Worm (Caenorhabditis elegans) whole organism, young adult: ENCODE data around the gene K11H12.1.

ENCODE experiments used
- B0019.2 ChIP-seq: fragments of 200-800 bp; sonication (Bioruptor generic); conservative IDR thresholded peaks from 2 replicates; pipeline ENCODE4 v1.3.6; 2022; ENCODE audit warnings: missing genetic modification reagents, missing genetic modification characterization, missing compliant biosample characterization
- B0336.3 ChIP-seq: fragments of 200-800 bp; sonication (Bioruptor generic); IDR thresholded peaks from 2 replicates; pipeline ENCODE4 v1.3.6; 2022; ENCODE audit warnings: missing genetic modification characterization, missing compliant biosample characterization
- D2030.7 ChIP-seq: fragments of 200-800 bp; sonication (Bioruptor generic); IDR thresholded peaks from 2 replicates; pipeline ENCODE4 v1.3.6; 2022; ENCODE audit warnings: missing genetic modification reagents, missing genetic modification characterization, missing compliant biosample characterization
- F23B12.7 ChIP-seq: sonication (generic microtip); optimal IDR thresholded peaks from 2 replicates; lab custom pipeline; 2017; ENCODE audit warnings: missing genetic modification characterization, mild to moderate bottlenecking, missing compliant biosample characterization, antibody characterized with exemption, moderate library complexity; ENCODE audit not compliant: insufficient read depth
- F33H1.4 ChIP-seq: fragments of 200-800 bp; sonication (Bioruptor generic); IDR thresholded peaks from 2 replicates; pipeline ENCODE4 v1.3.6; 2022; ENCODE audit warnings: missing genetic modification reagents, missing genetic modification characterization, missing compliant biosample characterization
- F37B4.10 ChIP-seq: fragments of 200-800 bp; sonication (Bioruptor generic); IDR thresholded peaks from 2 replicates; pipeline ENCODE4 v1.3.6; 2022; ENCODE audit warnings: missing genetic modification characterization, missing compliant biosample characterization
- F39B2.1 ChIP-seq: fragments of 200-800 bp; sonication (Bioruptor generic); IDR thresholded peaks from 2 replicates; pipeline ENCODE4 v1.3.6; 2022; ENCODE audit warnings: missing genetic modification reagents, missing genetic modification characterization, missing compliant biosample characterization
- F57C9.4 ChIP-seq: sonication (generic microtip); optimal IDR thresholded peaks from 2 replicates; lab custom pipeline; 2017; ENCODE audit warnings: mild to moderate bottlenecking, missing genetic modification characterization, missing compliant biosample characterization
- T26A5.8 ChIP-seq: sonication (generic microtip); optimal IDR thresholded peaks from 2 replicates; lab custom pipeline; 2016; ENCODE audit warnings: missing genetic modification characterization, missing compliant biosample characterization
- Y53G8AR.9 ChIP-seq: fragments of 200-800 bp; sonication (Bioruptor generic); conservative IDR thresholded peaks from 2 replicates; pipeline ENCODE4 v1.3.6; 2022; ENCODE audit warnings: missing genetic modification reagents, missing genetic modification characterization, missing compliant biosample characterization
- Y95B8A.8 ChIP-seq: fragments of 200-800 bp; sonication (Bioruptor generic); IDR thresholded peaks from 2 replicates; pipeline ENCODE4 v1.3.6; 2022; ENCODE audit warnings: missing genetic modification reagents, missing genetic modification characterization, missing compliant biosample characterization
- attf-3 ChIP-seq: fragments of 200-800 bp; sonication (Bioruptor generic); conservative IDR thresholded peaks from 2 replicates; pipeline ENCODE4 v1.3.6; 2022; ENCODE audit warnings: missing genetic modification reagents, missing genetic modification characterization, missing compliant biosample characterization
- attf-6 ChIP-seq: fragments of 200-800 bp; sonication (Bioruptor generic); IDR thresholded peaks from 2 replicates; pipeline ENCODE4 v1.3.6; 2022; ENCODE audit warnings: missing genetic modification reagents, missing genetic modification characterization, missing compliant biosample characterization
- bed-1 ChIP-seq: fragments of 200-800 bp; sonication (Bioruptor generic); IDR thresholded peaks from 2 replicates; pipeline ENCODE4 v1.3.6; 2022; ENCODE audit warnings: missing genetic modification reagents, missing genetic modification characterization, missing compliant biosample characterization
- cebp-1 ChIP-seq, 2 experiments: fragments of 200-800 bp in 1 of 2; sonication (Bioruptor generic) in 1 of 2; sonication (generic microtip) in 1 of 2; IDR thresholded peaks in 1 of 2; optimal IDR thresholded peaks in 1 of 2; 2 replicates each; pipeline versions ENCODE4 v1.3.6 to Lab custom; 2017 to 2022; ENCODE audit warnings: missing compliant biosample characterization in 2 of 2, missing genetic modification characterization in 2 of 2, mild to moderate bottlenecking in 1 of 2, missing genetic modification reagents in 1 of 2, moderate library complexity in 1 of 2
- ceh-100 ChIP-seq: fragments of 200-800 bp; sonication (Bioruptor generic); IDR thresholded peaks from 2 replicates; pipeline ENCODE4 v1.3.6; 2022; ENCODE audit warnings: missing genetic modification reagents, missing genetic modification characterization, missing compliant biosample characterization
- ceh-58 ChIP-seq: fragments of 200-800 bp; sonication (Bioruptor generic); IDR thresholded peaks from 2 replicates; pipeline ENCODE4 v1.3.6; 2022; ENCODE audit warnings: missing genetic modification characterization, missing compliant biosample characterization
- die-1 ChIP-seq: sonication (generic microtip); optimal IDR thresholded peaks from 2 replicates; lab custom pipeline; 2016; ENCODE audit warnings: missing genotype, mild to moderate bottlenecking, missing genetic modification characterization, missing compliant biosample characterization
- egl-44 ChIP-seq: fragments of 200-800 bp; sonication (Bioruptor generic); IDR thresholded peaks from 2 replicates; pipeline ENCODE4 v1.3.6; 2022; ENCODE audit warnings: missing genetic modification reagents, missing genetic modification characterization, missing compliant biosample characterization
- ekl-4 ChIP-seq: fragments of 200-800 bp; sonication (Bioruptor generic); IDR thresholded peaks from 2 replicates; pipeline ENCODE4 v1.3.6; 2022; ENCODE audit warnings: missing genetic modification reagents, missing genetic modification characterization, missing compliant biosample characterization
- ets-4 ChIP-seq: fragments of 200-800 bp; sonication (Bioruptor generic); optimal IDR thresholded peaks from 2 replicates; lab custom pipeline; 2018; ENCODE audit warnings: mild to moderate bottlenecking, missing genetic modification characterization, missing compliant biosample characterization
- gei-17 ChIP-seq: fragments of 200-800 bp; sonication (Bioruptor generic); optimal IDR thresholded peaks from 2 replicates; lab custom pipeline; 2018; ENCODE audit warnings: mild to moderate bottlenecking, missing genetic modification characterization, missing compliant biosample characterization
- hlh-26 ChIP-seq: fragments of 200-800 bp; sonication (Bioruptor generic); conservative IDR thresholded peaks from 2 replicates; pipeline ENCODE4 v1.3.6; 2022; ENCODE audit warnings: missing genetic modification reagents, missing genetic modification characterization, missing compliant biosample characterization
- hmg-20 ChIP-seq: fragments of 200-800 bp; sonication (Bioruptor generic); IDR thresholded peaks from 2 replicates; pipeline ENCODE4 v1.3.6; 2022; ENCODE audit warnings: missing genetic modification reagents, missing genetic modification characterization, missing compliant biosample characterization
- hsf-1 ChIP-seq: fragments of 200-800 bp; sonication (Bioruptor generic); IDR thresholded peaks from 2 replicates; pipeline ENCODE4 v1.3.6; 2022; ENCODE audit warnings: missing genetic modification reagents, missing genetic modification characterization, missing compliant biosample characterization
- let-607 ChIP-seq, 2 experiments: fragments of 200-800 bp in 1 of 2; sonication (Bioruptor generic) in 1 of 2; sonication (generic microtip) in 1 of 2; optimal IDR thresholded peaks; 2 replicates each; lab custom pipeline; 2016 to 2018; ENCODE audit warnings: mild to moderate bottlenecking in 2 of 2, missing compliant biosample characterization in 2 of 2, missing genetic modification characterization in 2 of 2, moderate library complexity in 2 of 2, missing genotype in 1 of 2
- lin-26 ChIP-seq: fragments of 200-800 bp; sonication (Bioruptor generic); IDR thresholded peaks from 2 replicates; pipeline ENCODE4 v1.3.6; 2022; ENCODE audit warnings: missing genetic modification reagents, missing genetic modification characterization, missing compliant biosample characterization
- lin-54 ChIP-seq: fragments of 200-800 bp; sonication (Bioruptor generic); optimal IDR thresholded peaks from 2 replicates; lab custom pipeline; 2018; ENCODE audit warnings: mild to moderate bottlenecking, missing genetic modification characterization, missing compliant biosample characterization
- nhr-27 ChIP-seq: fragments of 200-800 bp; sonication (Bioruptor generic); optimal IDR thresholded peaks from 2 replicates; lab custom pipeline; 2018; ENCODE audit warnings: mild to moderate bottlenecking, missing genetic modification characterization, moderate library complexity, missing compliant biosample characterization
- pbrm-1 ChIP-seq: fragments of 200-800 bp; sonication (Bioruptor generic); IDR thresholded peaks from 2 replicates; pipeline ENCODE4 v1.3.6; 2022; ENCODE audit warnings: missing genetic modification reagents, missing genetic modification characterization, missing compliant biosample characterization
- rcor-1 ChIP-seq: fragments of 200-800 bp; sonication (Bioruptor generic); IDR thresholded peaks from 2 replicates; pipeline ENCODE4 v1.3.6; 2022; ENCODE audit warnings: missing genetic modification reagents, missing genetic modification characterization, missing compliant biosample characterization
- repo-1 ChIP-seq: sonication (generic microtip); optimal IDR thresholded peaks from 2 replicates; lab custom pipeline; 2017; ENCODE audit warnings: mild to moderate bottlenecking, missing genetic modification characterization, missing compliant biosample characterization
- rpc-1 ChIP-seq, 2 experiments: fragments of 150-350 bp in 1 of 2; sonication (generic microtip) in 1 of 2; optimal IDR thresholded peaks; 2 replicates each; lab custom pipeline; 2014 to 2018; ENCODE audit warnings: missing biosample characterization in 1 of 2, missing genetic modification characterization in 1 of 2, missing genetic modification reagents in 1 of 2, missing genotype in 1 of 2
- snpc-1.3 ChIP-seq: sonication (generic microtip); optimal IDR thresholded peaks from 2 replicates; lab custom pipeline; 2017; ENCODE audit warnings: missing genetic modification characterization, mild to moderate bottlenecking, missing compliant biosample characterization, antibody characterized with exemption, moderate library complexity, missing genotype, missing genetic modification reagents; ENCODE audit not compliant: insufficient read depth
- tbp1 ChIP-seq: fragments of 200-800 bp; sonication (Bioruptor generic); optimal IDR thresholded peaks from 2 replicates; lab custom pipeline; 2018; ENCODE audit warnings: mild to moderate bottlenecking, missing genetic modification characterization, missing compliant biosample characterization
- tlf-1 ChIP-seq: fragments of 200-800 bp; sonication (Bioruptor generic); optimal IDR thresholded peaks from 2 replicates; lab custom pipeline; 2018; ENCODE audit warnings: mild to moderate bottlenecking, missing genetic modification characterization, missing compliant biosample characterization
- zfh-2 ChIP-seq: fragments of 200-800 bp; sonication (Bioruptor generic); conservative IDR thresholded peaks from 2 replicates; pipeline ENCODE4 v1.3.6; 2022; ENCODE audit warnings: missing genetic modification reagents, missing genetic modification characterization, missing compliant biosample characterization
- zim-3 ChIP-seq: sonication (generic microtip); optimal IDR thresholded peaks from 2 replicates; lab custom pipeline; 2017; ENCODE audit warnings: mild to moderate bottlenecking, missing genetic modification characterization, moderate library complexity, missing compliant biosample characterization
- ztf-26 ChIP-seq: sonication (generic microtip); optimal IDR thresholded peaks from 2 replicates; lab custom pipeline; 2017; ENCODE audit warnings: missing genetic modification characterization, missing compliant biosample characterization

The K11H12.1 gene

ce11 chrIV:657932-658331 is 4.7 kb upstream of the K11H12.1 start (continued):
- TF ChIP-seq snpc-1.3 (tag; lab: Kevin White, UChicago) (peak; percentile 28), repo-1 (tag; lab: Kevin White, UChicago) (peak; percentile 41), B0336.3 (GFP tag; lab: Robert Waterston, UW) (peak; percentile 55; the same call in 1 of the 2 replicates), F23B12.7 (tag; lab: Kevin White, UChicago) (no peak), hsf-1 (GFP tag; lab: Robert Waterston, UW) (peak; percentile 63), pbrm-1 (GFP tag; lab: Robert Waterston, UW) (peak; percentile 71; the same call in 1 of the 2 replicates), bed-1 (no peak), attf-3 (GFP tag; lab: Robert Waterston, UW) (no peak; the same call in 1 of the 2 replicates), F33H1.4 (peak; percentile 46), egl-44 (peak; percentile 42; the same call in 1 of the 2 replicates), F39B2.1 (GFP tag; lab: Robert Waterston, UW) (0 out of 2 replicates have a peak, but pooled peaks have one; percentile 26), lin-26 (GFP tag; lab: Robert Waterston, UW) (peak; percentile 66), nhr-27 (tag; lab: Kevin White, UChicago) (no peak), Y95B8A.8 (peak; percentile 57; the same call in 1 of the 2 replicates), die-1 (tag; lab: Kevin White, UChicago) (no peak), cebp-1 (GFP tag; IDR thresholded peaks at IDR 0.05; lab: Robert Waterston, UW) (0 out of 2 replicates have a peak, but pooled peaks have one; percentile 42), cebp-1 (tag; optimal IDR thresholded peaks at IDR 0.05; lab: Kevin White, UChicago) (peak; percentile 66), Y53G8AR.9 (GFP tag; lab: Robert Waterston, UW) (peak; percentile 79), let-607 (tag; optimal IDR thresholded peaks at IDR 0.05; lab: Kevin White, UChicago) (peak in 1 of 2 experiments; percentile 2), hmg-20 (GFP tag; lab: Robert Waterston, UW) (peak; percentile 51; the same call in 1 of the 2 replicates), rcor-1 (GFP tag; lab: Robert Waterston, UW) (peak; percentile 68), D2030.7 (GFP tag; lab: Robert Waterston, UW) (peak; percentile 88), T26A5.8 (tag; lab: Kevin White, UChicago) (peak; percentile 69), attf-6 (GFP tag; lab: Robert Waterston, UW) (0 out of 2 replicates have a peak, but pooled peaks have one; percentile 54), gei-17 (GFP tag; lab: Kevin White, UChicago) (no peak), ztf-26 (tag; lab: Kevin White, UChicago) (peak; percentile 48), F37B4.10 (0 out of 2 replicates have a peak, but pooled peaks have one; percentile 84), F57C9.4 (tag; lab: Kevin White, UChicago) (no peak), ekl-4 (GFP tag; lab: Robert Waterston, UW) (peak; percentile 80), lin-54 (GFP tag; lab: Kevin White, UChicago) (peak; percentile 60), tbp1 (peak; percentile 81), rpc-1 (optimal IDR thresholded peaks at IDR 0.05; lab: Kevin White, UChicago) (peak; percentile 42), rpc-1 (tag; optimal IDR thresholded peaks at IDR 0.05; lab: Kevin White, UChicago) (peak; percentile 66), ets-4 (no peak), B0019.2 (GFP tag; lab: Robert Waterston, UW) (0 out of 2 replicates have a peak, but pooled peaks have one; percentile 23), zim-3 (tag; lab: Kevin White, UChicago) (peak; percentile 46), ceh-100 (no peak)

ce11 chrIV:657046-657445 is 3.8 kb upstream of the K11H12.1 start:
- TF ChIP-seq zfh-2 (GFP tag; lab: Robert Waterston, UW) (peak; percentile 78), repo-1 (tag; lab: Kevin White, UChicago) (peak; percentile 14), tlf-1 (GFP tag; lab: Kevin White, UChicago) (no peak), hlh-26 (GFP tag; lab: Robert Waterston, UW) (no peak), ceh-58 (0 out of 2 replicates have a peak, but pooled peaks have one; percentile 50)
